Worm (Caenorhabditis elegans) whole organism, L4/young adult: ENCODE data around the gene iffb-1.

Source experiments
- dao-5 ChIP-seq: sonication (generic microtip); optimal IDR thresholded peaks from 2 replicates; lab custom pipeline; 2016; ENCODE audit warnings: missing genotype, missing genetic modification characterization, moderate library complexity, missing compliant biosample characterization
- him-1 ChIP-seq: sonication (generic microtip); optimal IDR thresholded peaks from 2 replicates; lab custom pipeline; 2016; ENCODE audit warnings: missing genotype, missing genetic modification reagents, missing genetic modification characterization, missing compliant biosample characterization

DNA sequence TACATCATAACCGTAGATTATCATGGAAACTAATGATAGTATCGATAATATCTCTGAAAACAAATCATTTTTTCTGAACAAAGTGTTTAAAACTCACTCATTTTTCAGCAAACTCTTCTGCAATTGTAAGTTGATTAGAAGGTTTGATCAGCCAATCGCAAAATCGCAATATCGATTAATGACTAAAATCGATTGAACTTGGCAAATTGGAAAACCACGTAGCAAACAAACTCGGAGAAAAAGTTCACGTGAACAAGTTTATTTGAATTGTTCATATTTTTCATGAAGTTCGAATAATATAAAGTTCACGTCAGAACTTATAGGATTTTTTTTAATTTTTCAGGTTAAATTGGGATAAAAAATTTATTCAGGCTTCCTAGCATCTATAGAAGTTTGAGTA is 57.6 kb downstream of the iffb-1 start, which contains the start of gene H04J21.1:
- no peak for TF ChIP-seq him-1 (tag; lab: Kevin White, UChicago)
- TF ChIP-seq dao-5 (tag; lab: Kevin White, UChicago): no peak
